Worm (Caenorhabditis elegans) whole organism, young adult: Measurements from ENCODE around the gene nas-24.

Experiments
- B0261.1 ChIP-seq: sonication (generic microtip); optimal IDR thresholded peaks from 2 replicates; lab custom pipeline; 2016; ENCODE audit warnings: mild to moderate bottlenecking, missing genetic modification characterization, moderate library complexity, missing compliant biosample characterization
- F23B12.7 ChIP-seq: sonication (generic microtip); optimal IDR thresholded peaks from 2 replicates; lab custom pipeline; 2017; ENCODE audit warnings: missing genetic modification characterization, mild to moderate bottlenecking, missing compliant biosample characterization, antibody characterized with exemption, moderate library complexity; ENCODE audit not compliant: insufficient read depth
- T07F8.4 ChIP-seq: sonication (generic microtip); optimal IDR thresholded peaks from 2 replicates; lab custom pipeline; 2016; ENCODE audit warnings: mild to moderate bottlenecking, missing genetic modification characterization, moderate library complexity, missing compliant biosample characterization
- Y53G8AR.9 ChIP-seq: fragments of 200-800 bp; sonication (Bioruptor generic); conservative IDR thresholded peaks from 2 replicates; pipeline ENCODE4 v1.3.6; 2022; ENCODE audit warnings: missing genetic modification reagents, missing genetic modification characterization, missing compliant biosample characterization
- ZK185.1 ChIP-seq: sonication (generic microtip); optimal IDR thresholded peaks from 2 replicates; lab custom pipeline; 2016; ENCODE audit warnings: mild to moderate bottlenecking, missing genetic modification characterization, missing compliant biosample characterization; ENCODE audit not compliant: poor library complexity, severe bottlenecking
- ama-1 ChIP-seq, 3 experiments: fragments of 150-350 bp in 1 of 3; sonication (generic microtip) in 2 of 3; optimal IDR thresholded peaks; 2 replicates each; lab custom pipeline; 2014 to 2018; ENCODE audit warnings: missing biosample characterization in 2 of 3, missing genetic modification characterization in 2 of 3, missing genetic modification reagents in 2 of 3
- cebp-2 ChIP-seq: fragments of 200-800 bp; sonication (Bioruptor generic); IDR thresholded peaks from 2 replicates; pipeline ENCODE4 v1.3.6; 2022; ENCODE audit warnings: missing genetic modification characterization, missing compliant biosample characterization
- hmg-1.2 ChIP-seq: fragments of 200-800 bp; sonication (Bioruptor generic); IDR thresholded peaks from 2 replicates; pipeline ENCODE4 v1.3.6; 2022; ENCODE audit warnings: missing genetic modification reagents, missing genetic modification characterization, missing compliant biosample characterization
- lin-35 ChIP-seq, 3 experiments: fragments of 150-350 bp in 2 of 3; sonication (generic microtip) in 1 of 3; optimal IDR thresholded peaks; 2 replicates each; lab custom pipeline; 2014 to 2018; ENCODE audit warnings: missing biosample characterization in 3 of 3, missing genetic modification characterization in 3 of 3, missing genetic modification reagents in 3 of 3
- nhr-90 ChIP-seq: sonication (generic microtip); optimal IDR thresholded peaks from 2 replicates; lab custom pipeline; 2016; ENCODE audit warnings: missing genotype, mild to moderate bottlenecking, missing genetic modification characterization, missing compliant biosample characterization
- unc-62 ChIP-seq: fragments of 150-350 bp; optimal IDR thresholded peaks from 2 replicates; lab custom pipeline; 2014; ENCODE audit warnings: missing biosample characterization, missing genetic modification reagents, missing genetic modification characterization
- ztf-25 ChIP-seq: fragments of 200-800 bp; sonication (Bioruptor generic); IDR thresholded peaks from 2 replicates; pipeline ENCODE4 v1.3.6; 2022; ENCODE audit warnings: missing genetic modification reagents, missing genetic modification characterization, missing compliant biosample characterization

- TF ChIP-seq cebp-2 (GFP tag; lab: Robert Waterston, UW) (no peak), ztf-25 (GFP tag; lab: Robert Waterston, UW) (no peak), Y53G8AR.9 (GFP tag; lab: Robert Waterston, UW) (no peak), unc-62 (no peak), ama-1 (optimal IDR thresholded peaks at IDR 0.05; lab: Kevin White, UChicago) (no peak), ama-1 (GFP tag; optimal IDR thresholded peaks at IDR 0.05; lab: Kevin White, UChicago) (no peak), ZK185.1 (tag; lab: Kevin White, UChicago) (no peak), T07F8.4 (tag; lab: Kevin White, UChicago) (no peak), lin-35 (GFP tag; optimal IDR thresholded peaks at IDR 0.05; lab: Kevin White, UChicago) (no peak), B0261.1 (tag; lab: Kevin White, UChicago) (no peak), F23B12.7 (no peak), nhr-90 (tag; lab: Kevin White, UChicago) (no peak), hmg-1.2 (no peak)
Observed at ce11 chrV:13796246-13796776, 27.1 kb downstream of the nas-24 start, which contains the start of gene twk-32.
